Fruit fly (Drosophila melanogaster) whole organism, embryonic: Measurements from ENCODE around the gene CaMKII.

ENCODE experiments used
- Adf1 ChIP-seq: fragments of 200-800 bp; sonication (Bioruptor generic); IDR thresholded peaks from 2 replicates; pipeline ENCODE4 v1.3.6; 2022; ENCODE audit warnings: missing biosample characterization, missing genetic modification characterization
- B-H1 ChIP-seq: fragments of 200-800 bp; sonication (Bioruptor generic); IDR thresholded peaks from 3 replicates; pipeline ENCODE4 v1.3.6; 2022; ENCODE audit warnings: missing biosample characterization, missing genetic modification characterization
- CG10462 ChIP-seq: fragments of 200-800 bp; sonication (Bioruptor generic); optimal IDR thresholded peaks from 2 replicates; lab custom pipeline; 2016; ENCODE audit warnings: missing biosample characterization, missing genetic modification characterization
- CG11398 ChIP-seq: fragments of 200-800 bp; sonication (Bioruptor generic); optimal IDR thresholded peaks from 2 replicates; lab custom pipeline; 2016; ENCODE audit warnings: missing biosample characterization, missing genetic modification characterization
- CG11504 ChIP-seq: fragments of 200-800 bp; sonication (Bioruptor generic); optimal IDR thresholded peaks from 3 replicates; lab custom pipeline; 2019; ENCODE audit warnings: missing biosample characterization, mild to moderate bottlenecking, missing genetic modification characterization, moderate library complexity
- CG12155 ChIP-seq: fragments of 200-800 bp; sonication (Bioruptor generic); optimal IDR thresholded peaks from 3 replicates; lab custom pipeline; 2016; ENCODE audit warnings: missing biosample characterization, missing genetic modification characterization
- CG13424 ChIP-seq: fragments of 200-800 bp; sonication (Bioruptor generic); optimal IDR thresholded peaks from 2 replicates; lab custom pipeline; 2019; ENCODE audit warnings: missing biosample characterization, mild to moderate bottlenecking, missing genetic modification characterization, moderate library complexity
- CG14050 ChIP-seq: fragments of 200-800 bp; sonication (Bioruptor generic); IDR thresholded peaks from 3 replicates; pipeline ENCODE4 v1.3.6; 2022; ENCODE audit warnings: missing biosample characterization, missing genetic modification characterization
- CG15696 ChIP-seq: fragments of 200-800 bp; sonication (Bioruptor generic); optimal IDR thresholded peaks from 2 replicates; lab custom pipeline; 2019; ENCODE audit warnings: missing biosample characterization, mild to moderate bottlenecking, missing genetic modification characterization, moderate library complexity
- CG17568 ChIP-seq: fragments of 200-800 bp; sonication (Bioruptor generic); optimal IDR thresholded peaks from 2 replicates; lab custom pipeline; 2018; ENCODE audit warnings: missing biosample characterization, mild to moderate bottlenecking, missing genetic modification characterization, moderate library complexity
- CG17802 ChIP-seq: fragments of 200-800 bp; sonication (Bioruptor generic); optimal IDR thresholded peaks from 2 replicates; lab custom pipeline; 2018; ENCODE audit warnings: missing biosample characterization, mild to moderate bottlenecking, missing genetic modification characterization, moderate library complexity
- CG1832 ChIP-seq: fragments of 200-800 bp; sonication (Bioruptor generic); optimal IDR thresholded peaks from 2 replicates; lab custom pipeline; 2017; ENCODE audit warnings: missing biosample characterization, mild to moderate bottlenecking, missing genetic modification characterization, inconsistent platforms
- CG33213 ChIP-seq: fragments of 200-800 bp; sonication (Bioruptor generic); optimal IDR thresholded peaks from 3 replicates; lab custom pipeline; 2016; ENCODE audit warnings: missing biosample characterization, missing genetic modification characterization
- CG34224 ChIP-seq: fragments of 200-800 bp; sonication (Bioruptor generic); IDR thresholded peaks from 3 replicates; pipeline ENCODE4 v1.3.6; 2022; ENCODE audit warnings: missing biosample characterization, missing genetic modification characterization; ENCODE audit not compliant: partially characterized antibody
- CG3726 ChIP-seq: fragments of 200-800 bp; sonication (Bioruptor generic); IDR thresholded peaks from 3 replicates; pipeline ENCODE4, ENCODE4 v1.3.6; 2022; ENCODE audit warnings: missing biosample characterization, missing genetic modification characterization
- CG3995 ChIP-seq: fragments of 200-800 bp; sonication (Bioruptor generic); optimal IDR thresholded peaks from 3 replicates; lab custom pipeline; 2016; ENCODE audit warnings: missing biosample characterization, missing genetic modification characterization
- CG4617 ChIP-seq: fragments of 200-800 bp; sonication (Bioruptor generic); optimal IDR thresholded peaks from 3 replicates; lab custom pipeline; 2016; ENCODE audit warnings: missing biosample characterization, missing genetic modification characterization, borderline replicate concordance
- CG5953 ChIP-seq: fragments of 200-800 bp; sonication (Bioruptor generic); IDR thresholded peaks from 2 replicates; pipeline ENCODE4 v1.3.6; 2022; ENCODE audit warnings: missing biosample characterization, missing genetic modification characterization
- CG6654 ChIP-seq: fragments of 200-800 bp; sonication (Bioruptor generic); optimal IDR thresholded peaks from 2 replicates; lab custom pipeline; 2017; ENCODE audit warnings: missing biosample characterization, mild to moderate bottlenecking, missing genetic modification characterization
- CG7372 ChIP-seq: fragments of 200-800 bp; sonication (Bioruptor generic); IDR thresholded peaks from 2 replicates; pipeline ENCODE4 v1.3.6; 2022; ENCODE audit warnings: missing biosample characterization, missing genetic modification characterization
- CG7928 ChIP-seq: fragments of 200-800 bp; sonication (Bioruptor generic); optimal IDR thresholded peaks from 2 replicates; lab custom pipeline; 2017; ENCODE audit warnings: missing biosample characterization, mild to moderate bottlenecking, missing genetic modification characterization
- CG9932 ChIP-seq: fragments of 200-800 bp; sonication (Bioruptor generic); IDR thresholded peaks from 2 replicates; pipeline ENCODE4 v1.3.6; 2022; ENCODE audit warnings: missing biosample characterization, missing genetic modification characterization
- Max ChIP-seq: fragments of 200-800 bp; sonication (Bioruptor generic); optimal IDR thresholded peaks from 2 replicates; lab custom pipeline; 2016; ENCODE audit warnings: missing biosample characterization, mild to moderate bottlenecking, missing genetic modification characterization
- Med ChIP-seq: fragments of 200-800 bp; sonication (Bioruptor generic); peaks from one replicate; lab custom pipeline; 2016; ENCODE audit warnings: missing biosample characterization, missing genetic modification characterization, mild to moderate bottlenecking, inconsistent platforms, moderate library complexity
- Myb ChIP-seq: fragments of 200-800 bp; sonication (Bioruptor generic); optimal IDR thresholded peaks from 2 replicates; lab custom pipeline; 2016; ENCODE audit warnings: missing biosample characterization, missing genetic modification characterization
- Nf-YB ChIP-seq: fragments of 200-800 bp; sonication (Bioruptor generic); optimal IDR thresholded peaks from 3 replicates; lab custom pipeline; 2019; ENCODE audit warnings: missing biosample characterization, mild to moderate bottlenecking, missing genetic modification characterization, moderate library complexity
- Pdp1 ChIP-seq, 2 experiments: fragments of 200-800 bp; sonication (Bioruptor generic); optimal IDR thresholded peaks; 3 replicates each; lab custom pipeline; 2016; ENCODE audit warnings: missing biosample characterization in 2 of 2, missing genetic modification characterization in 2 of 2, mild to moderate bottlenecking in 1 of 2, moderate library complexity in 1 of 2
- Scr ChIP-seq: fragments of 200-800 bp; sonication (Bioruptor generic); IDR thresholded peaks from 2 replicates; pipeline ENCODE4 v1.3.6; 2022; ENCODE audit warnings: missing biosample characterization, missing genetic modification characterization; ENCODE audit not compliant: partially characterized antibody
- Sox102F ChIP-seq: fragments of 200-800 bp; sonication (Bioruptor generic); optimal IDR thresholded peaks from 2 replicates; lab custom pipeline; 2018; ENCODE audit warnings: missing biosample characterization, mild to moderate bottlenecking, missing genetic modification characterization, moderate library complexity
- Tbp ChIP-seq: fragments of >200 bp; optimal IDR thresholded peaks from 2 replicates; lab custom pipeline; 2018; ENCODE audit warnings: missing biosample characterization, missing genetic modification characterization
- Trl ChIP-seq, 3 experiments: fragments of >200 bp in 2 of 3; fragments of 200-800 bp in 1 of 3; sonication (Bioruptor generic) in 1 of 3; optimal IDR thresholded peaks; 2 replicates in 1 of 3; 3 replicates in 2 of 3; lab custom pipeline; 2016 to 2017; ENCODE audit warnings: missing biosample characterization in 1 of 3, missing genetic modification characterization in 1 of 3
- ase ChIP-seq: fragments of 200-800 bp; sonication (Bioruptor generic); IDR thresholded peaks from 3 replicates; pipeline ENCODE4 v1.3.6; 2022; ENCODE audit warnings: missing biosample characterization, missing genetic modification characterization
- btn ChIP-seq: fragments of 200-800 bp; sonication (Bioruptor generic); optimal IDR thresholded peaks from 2 replicates; lab custom pipeline; 2016; ENCODE audit warnings: missing biosample characterization, missing genetic modification characterization
- cg ChIP-seq: fragments of 200-800 bp; sonication (Bioruptor generic); optimal IDR thresholded peaks from 3 replicates; lab custom pipeline; 2019; ENCODE audit warnings: missing biosample characterization, mild to moderate bottlenecking, missing genetic modification characterization, moderate library complexity
- croc ChIP-seq: fragments of 200-800 bp; sonication (Bioruptor generic); conservative IDR thresholded peaks from 3 replicates; pipeline ENCODE4 v1.3.6; 2022; ENCODE audit warnings: missing biosample characterization, missing genetic modification characterization
- disco-r ChIP-seq: fragments of 200-800 bp; sonication (Bioruptor generic); optimal IDR thresholded peaks from 2 replicates; lab custom pipeline; 2016; ENCODE audit warnings: missing biosample characterization, missing genetic modification characterization
- dysf ChIP-seq: fragments of 200-800 bp; sonication (Bioruptor generic); IDR thresholded peaks from 3 replicates; pipeline ENCODE4 v1.3.6; 2022; ENCODE audit warnings: missing biosample characterization, missing genetic modification characterization
- fd102C ChIP-seq: fragments of 200-800 bp; sonication (Bioruptor generic); optimal IDR thresholded peaks from 2 replicates; lab custom pipeline; 2018; ENCODE audit warnings: missing biosample characterization, mild to moderate bottlenecking, missing genetic modification characterization, moderate library complexity
- gce ChIP-seq: fragments of 200-800 bp; sonication (Bioruptor generic); IDR thresholded peaks from 3 replicates; pipeline ENCODE4 v1.3.6; 2022; ENCODE audit warnings: missing biosample characterization, missing genetic modification characterization
- gt ChIP-seq: fragments of 200-800 bp; sonication (Bioruptor generic); IDR thresholded peaks from 2 replicates; pipeline ENCODE4 v1.3.6; 2022; ENCODE audit warnings: missing biosample characterization, missing genetic modification characterization
- hbn ChIP-seq: fragments of 200-800 bp; sonication (Bioruptor generic); IDR thresholded peaks from 2 replicates; pipeline ENCODE4 v1.3.6; 2022; ENCODE audit warnings: missing biosample characterization, missing genetic modification characterization; ENCODE audit not compliant: partially characterized antibody
- kah ChIP-seq: fragments of 200-800 bp; sonication (Bioruptor generic); optimal IDR thresholded peaks from 2 replicates; lab custom pipeline; 2018; ENCODE audit warnings: missing biosample characterization, mild to moderate bottlenecking, missing genetic modification characterization
- mld ChIP-seq: fragments of 200-800 bp; sonication (Bioruptor generic); IDR thresholded peaks from 3 replicates; pipeline ENCODE4 v1.3.6; 2022; ENCODE audit warnings: missing biosample characterization, missing genetic modification characterization; ENCODE audit not compliant: partially characterized antibody
- pita ChIP-seq: fragments of 200-800 bp; sonication (Bioruptor generic); optimal IDR thresholded peaks from 2 replicates; lab custom pipeline; 2017; ENCODE audit warnings: missing biosample characterization, mild to moderate bottlenecking, missing genetic modification characterization
- pzg ChIP-seq: fragments of 200-800 bp; sonication (Bioruptor generic); optimal IDR thresholded peaks from 3 replicates; lab custom pipeline; 2018; ENCODE audit warnings: missing biosample characterization, mild to moderate bottlenecking, missing genetic modification characterization, moderate library complexity
- sisA ChIP-seq: fragments of 200-800 bp; sonication (Bioruptor generic); IDR thresholded peaks from 2 replicates; pipeline ENCODE4 v1.3.6; 2022; ENCODE audit warnings: missing biosample characterization, missing genetic modification characterization
- slp2 ChIP-seq: fragments of 200-800 bp; sonication (Bioruptor generic); optimal IDR thresholded peaks from 2 replicates; lab custom pipeline; 2016; ENCODE audit warnings: missing biosample characterization, missing genetic modification characterization
- vnd ChIP-seq: fragments of 200-800 bp; sonication (Bioruptor generic); IDR thresholded peaks from 3 replicates; pipeline ENCODE4 v1.3.6; 2022; ENCODE audit warnings: missing biosample characterization, missing genetic modification characterization; ENCODE audit not compliant: partially characterized antibody

The CaMKII gene

DNA sequence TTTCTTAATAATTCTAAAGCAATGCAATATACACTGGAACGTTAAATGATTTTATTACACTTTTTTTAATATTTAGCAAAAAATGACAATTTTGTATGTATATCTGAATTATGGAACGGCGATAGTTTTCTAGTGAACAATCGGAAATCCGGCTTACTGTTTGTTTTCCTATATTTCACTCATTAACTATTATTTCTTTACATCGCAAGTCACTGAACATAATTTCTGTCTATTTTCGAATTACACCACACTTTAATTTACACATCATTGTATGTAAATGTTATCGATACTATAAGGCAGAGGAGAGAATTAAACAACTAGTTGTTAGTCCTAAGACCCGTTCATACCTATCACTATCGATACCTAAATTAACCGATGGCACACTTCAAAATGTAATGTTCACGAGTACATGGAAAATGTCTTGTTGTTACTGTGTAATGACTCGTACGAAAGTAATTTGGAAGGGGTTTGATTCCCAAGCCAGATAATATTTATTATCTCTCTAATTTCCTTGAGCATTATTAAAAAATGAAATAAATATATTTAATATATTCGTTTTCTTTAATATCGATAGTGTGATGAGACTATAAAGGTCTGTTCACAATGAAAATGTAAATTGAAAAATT, 26.6 kb downstream of the CaMKII start, which contains the start of gene PlexA (continued):
- peak; percentile 28; the same call in 1 of the 3 replicates for TF ChIP-seq CG34224 (GFP tag; lab: Robert Waterston, UW)
- TF ChIP-seq mld (GFP tag; lab: Robert Waterston, UW) = peak; percentile 53; the same call in 1 of the 3 replicates
- peak; percentile 17 for TF ChIP-seq kah (GFP tag; lab: Kevin White, UChicago)
- peak; percentile 91 for TF ChIP-seq Sox102F
- no peak for TF ChIP-seq fd102C (GFP tag; lab: Kevin White, UChicago)
- TF ChIP-seq dysf (GFP tag; lab: Robert Waterston, UW) = peak; percentile 96
- TF ChIP-seq CG33213 (GFP tag; lab: Kevin White, UChicago) = peak; percentile 52
- TF ChIP-seq btn (GFP tag; lab: Kevin White, UChicago) = no peak
- peak; percentile 82 for TF ChIP-seq CG12155
- peak; percentile 94 for TF ChIP-seq B-H1 (GFP tag; lab: Robert Waterston, UW)
- TF ChIP-seq CG7928 = peak; percentile 31
- peak; percentile 20 for TF ChIP-seq Myb
- TF ChIP-seq CG11504 (tag; lab: Kevin White, UChicago) = peak; percentile 89
- peak; percentile 66; the same call in 2 of the 3 replicates for TF ChIP-seq vnd
- peak; percentile 32 for TF ChIP-seq disco-r (GFP tag; lab: Kevin White, UChicago)
- peak; percentile 54 for TF ChIP-seq CG3995 (GFP tag; lab: Kevin White, UChicago)
- TF ChIP-seq Tbp = no peak
- peak; percentile 86 for TF ChIP-seq CG15696 (tag; lab: Kevin White, UChicago)
- TF ChIP-seq Scr (GFP tag; lab: Robert Waterston, UW) = peak; percentile 73
- TF ChIP-seq gt = peak; percentile 87
- peak; percentile 85 for TF ChIP-seq CG13424 (tag; lab: Kevin White, UChicago)
- TF ChIP-seq CG9932 = peak; percentile 96
- peak; percentile 90 for TF ChIP-seq Med (GFP tag; lab: Kevin White, UChicago)
- TF ChIP-seq CG4617 (GFP tag; lab: Kevin White, UChicago) = peak; percentile 78
- TF ChIP-seq Pdp1 (GFP tag; optimal IDR thresholded peaks at IDR 0.05; lab: Kevin White, UChicago) = peak; percentile 58 to 67
- no peak; the same call in 2 of the 3 replicates for TF ChIP-seq gce
- no peak for TF ChIP-seq CG3726
- no peak for TF ChIP-seq Trl (optimal IDR thresholded peaks at IDR 0.05; lab: Kevin White, UChicago)
- peak; percentile 35 for TF ChIP-seq Trl (GFP tag; optimal IDR thresholded peaks at IDR 0.05; lab: Kevin White, UChicago)
- peak; percentile 61 for TF ChIP-seq Max (GFP tag; lab: Kevin White, UChicago)
- TF ChIP-seq sisA (GFP tag; lab: Robert Waterston, UW) = peak; percentile 94
- TF ChIP-seq croc (GFP tag; lab: Robert Waterston, UW) = peak; percentile 90
- TF ChIP-seq CG11398 (GFP tag; lab: Kevin White, UChicago) = no peak
- TF ChIP-seq CG17568 (GFP tag; lab: Kevin White, UChicago) = no peak
- TF ChIP-seq Adf1 (GFP tag; lab: Robert Waterston, UW) = peak; percentile 65; the same call in 1 of the 2 replicates
- peak; percentile 62 for TF ChIP-seq CG10462 (GFP tag; lab: Kevin White, UChicago)
- TF ChIP-seq slp2 = peak; percentile 49
- no peak for TF ChIP-seq CG1832 (GFP tag; lab: Kevin White, UChicago)
- peak; percentile 89; the same call in 2 of the 3 replicates for TF ChIP-seq ase (GFP tag; lab: Robert Waterston, UW)
- peak; percentile 100 for TF ChIP-seq CG17802 (tag; lab: Kevin White, UChicago)
- peak; percentile 76 for TF ChIP-seq CG5953
- TF ChIP-seq CG7372 (GFP tag; lab: Robert Waterston, UW) = peak; percentile 95
- no peak for TF ChIP-seq pita (GFP tag; lab: Kevin White, UChicago)
- peak; percentile 52 for TF ChIP-seq CG6654 (GFP tag; lab: Kevin White, UChicago)
- no peak for TF ChIP-seq cg (GFP tag; lab: Kevin White, UChicago)
- TF ChIP-seq Nf-YB = peak; percentile 35
- TF ChIP-seq hbn (GFP tag; lab: Robert Waterston, UW) = peak; percentile 60
- TF ChIP-seq CG14050 (GFP tag; lab: Robert Waterston, UW) = peak; percentile 88
- peak; percentile 78 for TF ChIP-seq pzg
